Worm (Caenorhabditis elegans) whole organism, L3 larva: Measurements from ENCODE around the gene nimk-1.

Experiments
- R02D3.7 ChIP-seq: fragments of 150-350 bp; optimal IDR thresholded peaks from 2 replicates; lab custom pipeline; 2014; ENCODE audit warnings: missing biosample characterization, missing genetic modification characterization
- ZK546.5 ChIP-seq: sonication (generic microtip); optimal IDR thresholded peaks from 2 replicates; lab custom pipeline; 2017; ENCODE audit warnings: missing biosample characterization, missing genetic modification characterization
- ama-1 ChIP-seq: fragments of 150-350 bp; optimal IDR thresholded peaks from 2 replicates; lab custom pipeline; 2018
- ceh-16 ChIP-seq: sonication (generic microtip); optimal IDR thresholded peaks from 2 replicates; lab custom pipeline; 2017; ENCODE audit warnings: missing biosample characterization, missing genetic modification characterization
- ceh-28 ChIP-seq: fragments of 150-350 bp; optimal IDR thresholded peaks from 2 replicates; lab custom pipeline; 2014; ENCODE audit warnings: missing biosample characterization, missing genetic modification reagents, missing genetic modification characterization
- ceh-82 ChIP-seq: fragments of 150-350 bp; optimal IDR thresholded peaks from 2 replicates; lab custom pipeline; 2014; ENCODE audit warnings: missing biosample characterization, missing genetic modification characterization
- ceh-9 ChIP-seq: sonication (generic microtip); optimal IDR thresholded peaks from 2 replicates; lab custom pipeline; 2018; ENCODE audit warnings: missing biosample characterization, missing genetic modification characterization
- daf-12 ChIP-seq: fragments of 150-350 bp; optimal IDR thresholded peaks from 2 replicates; lab custom pipeline; 2014; ENCODE audit warnings: missing biosample characterization, missing genetic modification reagents, missing genetic modification characterization
- egl-27 ChIP-seq: sonication (generic microtip); optimal IDR thresholded peaks from 4 replicates; lab custom pipeline; 2017; ENCODE audit warnings: missing biosample characterization, missing genetic modification reagents, missing genetic modification characterization
- egl-5 ChIP-seq: fragments of 150-350 bp; optimal IDR thresholded peaks from 2 replicates; lab custom pipeline; 2017; ENCODE audit warnings: missing biosample characterization, missing genetic modification reagents, missing genetic modification characterization, inconsistent platforms
- elt-1 ChIP-seq: fragments of 150-350 bp; optimal IDR thresholded peaks from 2 replicates; lab custom pipeline; 2014; ENCODE audit warnings: missing biosample characterization, missing genetic modification characterization
- elt-2 ChIP-seq: sonication (generic microtip); optimal IDR thresholded peaks from 2 replicates; lab custom pipeline; 2016; ENCODE audit warnings: missing genetic modification reagents, mild to moderate bottlenecking, missing genetic modification characterization, missing compliant biosample characterization
- elt-3 ChIP-seq, 3 experiments: fragments of 150-350 bp in 1 of 3; sonication (generic microtip) in 2 of 3; optimal IDR thresholded peaks; 2 replicates in 2 of 3; 4 replicates in 1 of 3; lab custom pipeline; 2014 to 2017; ENCODE audit warnings: missing biosample characterization in 3 of 3, missing genetic modification characterization in 3 of 3
- eor-1 ChIP-seq, 2 experiments: fragments of 150-350 bp; optimal IDR thresholded peaks; 2 replicates each; lab custom pipeline; 2014 to 2018; ENCODE audit warnings: missing biosample characterization in 2 of 2, missing genetic modification characterization in 2 of 2
- fkh-10 ChIP-seq: sonication (generic microtip); optimal IDR thresholded peaks from 2 replicates; lab custom pipeline; 2017; ENCODE audit warnings: missing biosample characterization, missing genetic modification reagents, missing genetic modification characterization
- fkh-2 ChIP-seq: fragments of 150-350 bp; optimal IDR thresholded peaks from 2 replicates; lab custom pipeline; 2014; ENCODE audit warnings: missing biosample characterization, missing genetic modification reagents, missing genetic modification characterization
- fos-1 ChIP-seq: fragments of 150-350 bp; optimal IDR thresholded peaks from 2 replicates; lab custom pipeline; 2014; ENCODE audit warnings: missing biosample characterization, missing genetic modification characterization
- hmg-11 ChIP-seq: sonication (generic microtip); optimal IDR thresholded peaks from 2 replicates; lab custom pipeline; 2016; ENCODE audit warnings: missing genetic modification characterization, missing compliant biosample characterization
- jun-1 ChIP-seq: fragments of 150-350 bp; optimal IDR thresholded peaks from 2 replicates; lab custom pipeline; 2014; ENCODE audit warnings: missing biosample characterization, missing genetic modification reagents, missing genetic modification characterization
- lin-15B ChIP-seq: fragments of 150-350 bp; optimal IDR thresholded peaks from 2 replicates; lab custom pipeline; 2014; ENCODE audit warnings: missing biosample characterization, missing genetic modification characterization
- mdl-1 ChIP-seq: fragments of 150-350 bp; optimal IDR thresholded peaks from 2 replicates; lab custom pipeline; 2014; ENCODE audit warnings: missing biosample characterization, missing genetic modification characterization
- mml-1 ChIP-seq: fragments of 150-350 bp; sonication (generic microtip); optimal IDR thresholded peaks from 3 replicates; lab custom pipeline; 2014; ENCODE audit warnings: missing biosample characterization, missing genetic modification characterization
- nhr-11 ChIP-seq: fragments of 150-350 bp; optimal IDR thresholded peaks from 2 replicates; lab custom pipeline; 2014; ENCODE audit warnings: missing biosample characterization, missing genetic modification characterization
- nhr-12 ChIP-seq: fragments of 150-350 bp; optimal IDR thresholded peaks from 2 replicates; lab custom pipeline; 2014; ENCODE audit warnings: missing biosample characterization, missing genetic modification characterization
- nhr-23 ChIP-seq: fragments of 150-350 bp; optimal IDR thresholded peaks from 2 replicates; lab custom pipeline; 2014; ENCODE audit warnings: missing biosample characterization, missing genetic modification reagents, missing genetic modification characterization
- nhr-237 ChIP-seq: fragments of 150-350 bp; optimal IDR thresholded peaks from 2 replicates; lab custom pipeline; 2014; ENCODE audit warnings: missing biosample characterization, missing genetic modification characterization
- nhr-25 ChIP-seq: sonication (generic microtip); optimal IDR thresholded peaks from 2 replicates; lab custom pipeline; 2017; ENCODE audit warnings: missing biosample characterization, missing genetic modification characterization
- nhr-28 ChIP-seq: fragments of 150-350 bp; optimal IDR thresholded peaks from 2 replicates; lab custom pipeline; 2014; ENCODE audit warnings: missing biosample characterization, missing genetic modification characterization
- nhr-43 ChIP-seq: sonication (generic microtip); optimal IDR thresholded peaks from 2 replicates; lab custom pipeline; 2016; ENCODE audit warnings: mild to moderate bottlenecking, missing genetic modification characterization, missing compliant biosample characterization; ENCODE audit not compliant: poor library complexity, severe bottlenecking
- nhr-67 ChIP-seq: fragments of 150-350 bp; optimal IDR thresholded peaks from 2 replicates; lab custom pipeline; 2014; ENCODE audit warnings: missing biosample characterization, missing genetic modification characterization
- nhr-76 ChIP-seq: fragments of 150-350 bp; sonication (generic microtip); optimal IDR thresholded peaks from 5 replicates; lab custom pipeline; 2014; ENCODE audit warnings: missing biosample characterization, missing genetic modification characterization
- nhr-77 ChIP-seq: fragments of 150-350 bp; optimal IDR thresholded peaks from 2 replicates; lab custom pipeline; 2014; ENCODE audit warnings: missing biosample characterization, missing genetic modification characterization
- pha-4 ChIP-seq: fragments of 150-350 bp; optimal IDR thresholded peaks from 2 replicates; lab custom pipeline; 2014; ENCODE audit warnings: missing biosample characterization, missing genetic modification reagents, missing genetic modification characterization
- pqm-1 ChIP-seq: fragments of 150-350 bp; optimal IDR thresholded peaks from 2 replicates; lab custom pipeline; 2017; ENCODE audit warnings: missing biosample characterization, missing genetic modification characterization, inconsistent platforms
- sea-2 ChIP-seq: fragments of 150-350 bp; sonication (generic microtip); optimal IDR thresholded peaks from 4 replicates; lab custom pipeline; 2014; ENCODE audit warnings: missing biosample characterization, missing genetic modification reagents, missing genetic modification characterization
- skn-1 ChIP-seq: fragments of 150-350 bp; optimal IDR thresholded peaks from 2 replicates; lab custom pipeline; 2014; ENCODE audit warnings: missing biosample characterization, missing genetic modification characterization
- snpc-4 ChIP-seq: fragments of 150-350 bp; optimal IDR thresholded peaks from 2 replicates; lab custom pipeline; 2014; ENCODE audit warnings: missing biosample characterization, missing genetic modification characterization
- zag-1 ChIP-seq: fragments of 150-350 bp; optimal IDR thresholded peaks from 2 replicates; lab custom pipeline; 2014; ENCODE audit warnings: missing biosample characterization, missing genetic modification characterization

The nimk-1 gene

ce11 chrII:12535297-12535803 is at the start of gene nimk-1:
Gene nimk-1, plus strand, starts transcription at chrII:12535753.
- no peak for TF ChIP-seq pha-4
- TF ChIP-seq fos-1 (tag; lab: Kevin White, UChicago): no peak
- no peak for TF ChIP-seq elt-1 (tag; lab: Kevin White, UChicago)
- TF ChIP-seq daf-12 (tag; lab: Kevin White, UChicago): no peak
- TF ChIP-seq nhr-11 (tag; lab: Kevin White, UChicago): no peak
- TF ChIP-seq R02D3.7 (tag; lab: Kevin White, UChicago): no peak
- TF ChIP-seq ceh-9: no peak
- TF ChIP-seq ama-1: no peak
- TF ChIP-seq egl-5 (tag; lab: Kevin White, UChicago): no peak
- no peak for TF ChIP-seq ceh-82 (tag; lab: Kevin White, UChicago)
- no peak for TF ChIP-seq ZK546.5 (tag; lab: Kevin White, UChicago)
- no peak for TF ChIP-seq jun-1 (tag; lab: Kevin White, UChicago)

- TF ChIP-seq ceh-82 (tag; lab: Kevin White, UChicago) (no peak), ZK546.5 (tag; lab: Kevin White, UChicago) (no peak), nhr-76 (tag; lab: Kevin White, UChicago) (no peak), skn-1 (no peak), fkh-10 (no peak), ceh-28 (tag; lab: Kevin White, UChicago) (no peak), ama-1 (no peak), eor-1 (tag; optimal IDR thresholded peaks at IDR 0.05; lab: Kevin White, UChicago) (no peak), lin-15B (tag; lab: Kevin White, UChicago) (no peak), mml-1 (no peak), elt-1 (tag; lab: Kevin White, UChicago) (no peak), nhr-77 (tag; lab: Kevin White, UChicago) (no peak), pha-4 (no peak), sea-2 (no peak)
Observed at ce11 chrII:12488810-12489209, 46.7 kb upstream of the nimk-1 start.

ce11 chrII:12489903-12490302 is 45.6 kb upstream of the nimk-1 start, which contains the start of gene T21B4.15:
Gene T21B4.15, plus strand, starts transcription at chrII:12490203.
- TF ChIP-seq ceh-82 (tag; lab: Kevin White, UChicago): no peak
- TF ChIP-seq nhr-25 (tag; lab: Kevin White, UChicago): no peak
- no peak for TF ChIP-seq ceh-16 (tag; lab: Kevin White, UChicago)
- TF ChIP-seq elt-3 (tag; optimal IDR thresholded peaks at IDR 0.05; lab: Kevin White, UChicago): no peak
- TF ChIP-seq R02D3.7 (tag; lab: Kevin White, UChicago): no peak
- TF ChIP-seq jun-1 (tag; lab: Kevin White, UChicago): no peak
- TF ChIP-seq nhr-76 (tag; lab: Kevin White, UChicago): no peak
- TF ChIP-seq ZK546.5 (tag; lab: Kevin White, UChicago): no peak
- no peak for TF ChIP-seq elt-1 (tag; lab: Kevin White, UChicago)
- TF ChIP-seq ceh-9: no peak
- TF ChIP-seq nhr-12 (tag; lab: Kevin White, UChicago): no peak
- TF ChIP-seq fos-1 (tag; lab: Kevin White, UChicago): no peak

- TF ChIP-seq fkh-2: no peak
- TF ChIP-seq, all 47 proteins: peak for 0
Observed at ce11 chrII:12491936-12492335, 43.6 kb upstream of the nimk-1 start, which contains the start of gene srz-6. Gene srz-6, plus strand, starts transcription at chrII:12492236.

- TF ChIP-seq nhr-28 (tag; lab: Kevin White, UChicago) (no peak), nhr-77 (tag; lab: Kevin White, UChicago) (no peak), elt-1 (tag; lab: Kevin White, UChicago) (no peak), mdl-1 (no peak), nhr-237 (tag; lab: Kevin White, UChicago) (no peak)
Observed at ce11 chrII:12494067-12494477, 41.5 kb upstream of the nimk-1 start.

- TF ChIP-seq ama-1 (no peak), nhr-23 (tag; lab: Kevin White, UChicago) (peak; percentile 30), pqm-1 (tag; lab: Kevin White, UChicago) (peak; percentile 13), egl-27 (tag; lab: Kevin White, UChicago) (peak; percentile 41), fkh-2 (no peak), fkh-10 (no peak), nhr-67 (tag; lab: Kevin White, UChicago) (no peak), nhr-76 (tag; lab: Kevin White, UChicago) (no peak), nhr-77 (tag; lab: Kevin White, UChicago) (no peak), snpc-4 (tag; lab: Kevin White, UChicago) (peak; percentile 93), mml-1 (no peak), ZK546.5 (tag; lab: Kevin White, UChicago) (no peak), ceh-82 (tag; lab: Kevin White, UChicago) (peak; percentile 32), nhr-237 (tag; lab: Kevin White, UChicago) (no peak), nhr-25 (tag; lab: Kevin White, UChicago) (peak; percentile 31), ceh-16 (tag; lab: Kevin White, UChicago) (no peak), daf-12 (tag; lab: Kevin White, UChicago) (no peak), ceh-28 (tag; lab: Kevin White, UChicago) (no peak), ceh-9 (no peak), nhr-43 (tag; lab: Kevin White, UChicago) (peak; percentile 80), egl-5 (tag; lab: Kevin White, UChicago) (no peak), hmg-11 (peak; percentile 89), elt-1 (tag; lab: Kevin White, UChicago) (no peak), elt-2 (tag; lab: Kevin White, UChicago) (peak; percentile 47), nhr-12 (tag; lab: Kevin White, UChicago) (no peak), sea-2 (no peak), pha-4 (no peak), zag-1 (no peak)
Observed at ce11 chrII:12494556-12495131, 40.9 kb upstream of the nimk-1 start, which contains the start of gene col-85. Gene col-85, minus strand, starts transcription at chrII:12495095.
